Fruit fly (Drosophila melanogaster) whole organism, larva: Measurements from ENCODE around the gene CG10208.

Experiments
- noc ChIP-seq: fragments of 200-800 bp; sonication (Bioruptor generic); optimal IDR thresholded peaks from 3 replicates; lab custom pipeline; 2019; ENCODE audit warnings: missing biosample characterization, mild to moderate bottlenecking, missing genetic modification characterization, moderate library complexity

The CG10208 gene

dm6 chr3R:23724843-23725506 lies 49.0 kb downstream of the CG10208 start:
- TF ChIP-seq noc (tag; lab: Kevin White, UChicago): peak; percentile 90

dm6 chr3R:23723381-23724034 lies 50.4 kb downstream of the CG10208 start:
- TF ChIP-seq noc (tag; lab: Kevin White, UChicago): no peak
